Worm (Caenorhabditis elegans) whole organism, young adult: Measurements from ENCODE around the gene ZK512.2.
A peak's percentile ranks its signal among the peaks of the same experiment; 100 is the strongest.

ENCODE experiments used
- D2030.7 ChIP-seq: fragments of 200-800 bp; sonication (Bioruptor generic); IDR thresholded peaks from 2 replicates; pipeline ENCODE4 v1.3.6; 2022; ENCODE audit warnings: missing genetic modification reagents, missing genetic modification characterization, missing compliant biosample characterization
- F10E7.11 ChIP-seq: sonication (generic microtip); optimal IDR thresholded peaks from 2 replicates; lab custom pipeline; 2017; ENCODE audit warnings: mild to moderate bottlenecking, missing genetic modification characterization, moderate library complexity, missing compliant biosample characterization
- F23B12.7 ChIP-seq: sonication (generic microtip); optimal IDR thresholded peaks from 2 replicates; lab custom pipeline; 2017; ENCODE audit warnings: missing genetic modification characterization, mild to moderate bottlenecking, missing compliant biosample characterization, antibody characterized with exemption, moderate library complexity; ENCODE audit not compliant: insufficient read depth
- F39B2.1 ChIP-seq: fragments of 200-800 bp; sonication (Bioruptor generic); IDR thresholded peaks from 2 replicates; pipeline ENCODE4 v1.3.6; 2022; ENCODE audit warnings: missing genetic modification reagents, missing genetic modification characterization, missing compliant biosample characterization
- F57A8.1 ChIP-seq: fragments of 200-800 bp; sonication (Bioruptor generic); optimal IDR thresholded peaks from 2 replicates; lab custom pipeline; 2018; ENCODE audit warnings: mild to moderate bottlenecking, missing genetic modification characterization, moderate library complexity, missing compliant biosample characterization
- F57C9.4 ChIP-seq: sonication (generic microtip); optimal IDR thresholded peaks from 2 replicates; lab custom pipeline; 2017; ENCODE audit warnings: mild to moderate bottlenecking, missing genetic modification characterization, missing compliant biosample characterization
- K11D2.4 ChIP-seq: fragments of 200-800 bp; sonication (Bioruptor generic); IDR thresholded peaks from 2 replicates; pipeline ENCODE4 v1.3.6; 2022; ENCODE audit warnings: missing genetic modification reagents, missing genetic modification characterization, missing compliant biosample characterization
- K12H6.12 ChIP-seq: fragments of 200-800 bp; sonication (Bioruptor generic); optimal IDR thresholded peaks from 2 replicates; lab custom pipeline; 2018; ENCODE audit warnings: mild to moderate bottlenecking, missing genetic modification characterization, missing compliant biosample characterization
- T07F8.4 ChIP-seq: sonication (generic microtip); optimal IDR thresholded peaks from 2 replicates; lab custom pipeline; 2016; ENCODE audit warnings: mild to moderate bottlenecking, missing genetic modification characterization, moderate library complexity, missing compliant biosample characterization
- Y53G8AR.9 ChIP-seq: fragments of 200-800 bp; sonication (Bioruptor generic); conservative IDR thresholded peaks from 2 replicates; pipeline ENCODE4 v1.3.6; 2022; ENCODE audit warnings: missing genetic modification reagents, missing genetic modification characterization, missing compliant biosample characterization
- Y79H2A.3 ChIP-seq: fragments of 200-800 bp; sonication (Bioruptor generic); conservative IDR thresholded peaks from 2 replicates; pipeline ENCODE4 v1.3.6; 2022; ENCODE audit warnings: missing genetic modification reagents, missing genetic modification characterization, missing compliant biosample characterization
- Y95B8A.8 ChIP-seq: fragments of 200-800 bp; sonication (Bioruptor generic); IDR thresholded peaks from 2 replicates; pipeline ENCODE4 v1.3.6; 2022; ENCODE audit warnings: missing genetic modification reagents, missing genetic modification characterization, missing compliant biosample characterization
- ZK185.1 ChIP-seq: sonication (generic microtip); optimal IDR thresholded peaks from 2 replicates; lab custom pipeline; 2016; ENCODE audit warnings: mild to moderate bottlenecking, missing genetic modification characterization, missing compliant biosample characterization; ENCODE audit not compliant: poor library complexity, severe bottlenecking
- atf-7 ChIP-seq: sonication (generic microtip); optimal IDR thresholded peaks from 2 replicates; lab custom pipeline; 2017; ENCODE audit warnings: mild to moderate bottlenecking, missing genetic modification characterization, missing compliant biosample characterization
- attf-3 ChIP-seq: fragments of 200-800 bp; sonication (Bioruptor generic); conservative IDR thresholded peaks from 2 replicates; pipeline ENCODE4 v1.3.6; 2022; ENCODE audit warnings: missing genetic modification reagents, missing genetic modification characterization, missing compliant biosample characterization
- attf-5 ChIP-seq: fragments of 200-800 bp; sonication (Bioruptor generic); optimal IDR thresholded peaks from 2 replicates; lab custom pipeline; 2018; ENCODE audit warnings: mild to moderate bottlenecking, missing genetic modification characterization, missing compliant biosample characterization
- ceh-40 ChIP-seq: fragments of 200-800 bp; sonication (Bioruptor generic); IDR thresholded peaks from 2 replicates; pipeline ENCODE4 v1.3.6; 2022; ENCODE audit warnings: missing genetic modification characterization, missing compliant biosample characterization
- ceh-58 ChIP-seq: fragments of 200-800 bp; sonication (Bioruptor generic); IDR thresholded peaks from 2 replicates; pipeline ENCODE4 v1.3.6; 2022; ENCODE audit warnings: missing genetic modification characterization, missing compliant biosample characterization
- ets-4 ChIP-seq: fragments of 200-800 bp; sonication (Bioruptor generic); optimal IDR thresholded peaks from 2 replicates; lab custom pipeline; 2018; ENCODE audit warnings: mild to moderate bottlenecking, missing genetic modification characterization, missing compliant biosample characterization
- hlh-12 ChIP-seq: sonication (generic microtip); optimal IDR thresholded peaks from 2 replicates; lab custom pipeline; 2016; ENCODE audit warnings: missing genetic modification characterization, missing compliant biosample characterization
- hlh-26 ChIP-seq: fragments of 200-800 bp; sonication (Bioruptor generic); conservative IDR thresholded peaks from 2 replicates; pipeline ENCODE4 v1.3.6; 2022; ENCODE audit warnings: missing genetic modification reagents, missing genetic modification characterization, missing compliant biosample characterization
- hmg-1.2 ChIP-seq: fragments of 200-800 bp; sonication (Bioruptor generic); IDR thresholded peaks from 2 replicates; pipeline ENCODE4 v1.3.6; 2022; ENCODE audit warnings: missing genetic modification reagents, missing genetic modification characterization, missing compliant biosample characterization
- hmg-20 ChIP-seq: fragments of 200-800 bp; sonication (Bioruptor generic); IDR thresholded peaks from 2 replicates; pipeline ENCODE4 v1.3.6; 2022; ENCODE audit warnings: missing genetic modification reagents, missing genetic modification characterization, missing compliant biosample characterization
- hsf-1 ChIP-seq: fragments of 200-800 bp; sonication (Bioruptor generic); IDR thresholded peaks from 2 replicates; pipeline ENCODE4 v1.3.6; 2022; ENCODE audit warnings: missing genetic modification reagents, missing genetic modification characterization, missing compliant biosample characterization
- lin-26 ChIP-seq: fragments of 200-800 bp; sonication (Bioruptor generic); IDR thresholded peaks from 2 replicates; pipeline ENCODE4 v1.3.6; 2022; ENCODE audit warnings: missing genetic modification reagents, missing genetic modification characterization, missing compliant biosample characterization
- lin-35 ChIP-seq, 3 experiments: fragments of 150-350 bp in 2 of 3; sonication (generic microtip) in 1 of 3; optimal IDR thresholded peaks; 2 replicates each; lab custom pipeline; 2014 to 2018; ENCODE audit warnings: missing biosample characterization in 3 of 3, missing genetic modification characterization in 3 of 3, missing genetic modification reagents in 3 of 3
- lsl-1 ChIP-seq: fragments of 200-800 bp; sonication (Bioruptor generic); optimal IDR thresholded peaks from 2 replicates; lab custom pipeline; 2018; ENCODE audit warnings: mild to moderate bottlenecking, missing genetic modification characterization, moderate library complexity, missing compliant biosample characterization
- mel-28 ChIP-seq: sonication (generic microtip); optimal IDR thresholded peaks from 2 replicates; lab custom pipeline; 2016; ENCODE audit warnings: borderline replicate concordance, mild to moderate bottlenecking, missing genetic modification characterization, missing compliant biosample characterization
- nfya-1 ChIP-seq: sonication (generic microtip); optimal IDR thresholded peaks from 2 replicates; lab custom pipeline; 2017; ENCODE audit warnings: antibody characterized with exemption, missing compliant biosample characterization, missing genetic modification characterization, borderline replicate concordance; ENCODE audit not compliant: insufficient read depth
- nfya-2 ChIP-seq: fragments of 200-800 bp; sonication (Bioruptor generic); IDR thresholded peaks from 2 replicates; pipeline ENCODE4 v1.3.6; 2022; ENCODE audit warnings: missing genetic modification reagents, missing genetic modification characterization, missing compliant biosample characterization
- nhr-27 ChIP-seq: fragments of 200-800 bp; sonication (Bioruptor generic); optimal IDR thresholded peaks from 2 replicates; lab custom pipeline; 2018; ENCODE audit warnings: mild to moderate bottlenecking, missing genetic modification characterization, moderate library complexity, missing compliant biosample characterization
- nhr-80 ChIP-seq: sonication (generic microtip); optimal IDR thresholded peaks from 2 replicates; lab custom pipeline; 2016; ENCODE audit warnings: missing genetic modification characterization, missing compliant biosample characterization
- sdz-38 ChIP-seq: sonication (generic microtip); optimal IDR thresholded peaks from 2 replicates; lab custom pipeline; 2016; ENCODE audit warnings: missing genotype, missing genetic modification characterization, missing compliant biosample characterization
- sea-2 ChIP-seq: fragments of 200-800 bp; sonication (Bioruptor generic); IDR thresholded peaks from 2 replicates; pipeline ENCODE4 v1.3.6; 2022; ENCODE audit warnings: missing genetic modification characterization, missing compliant biosample characterization
- sptf-2 ChIP-seq: fragments of 200-800 bp; sonication (Bioruptor generic); optimal IDR thresholded peaks from 2 replicates; lab custom pipeline; 2018; ENCODE audit warnings: mild to moderate bottlenecking, missing genetic modification characterization, missing compliant biosample characterization
- tlf-1 ChIP-seq: fragments of 200-800 bp; sonication (Bioruptor generic); optimal IDR thresholded peaks from 2 replicates; lab custom pipeline; 2018; ENCODE audit warnings: mild to moderate bottlenecking, missing genetic modification characterization, missing compliant biosample characterization
- zfh-2 ChIP-seq: fragments of 200-800 bp; sonication (Bioruptor generic); conservative IDR thresholded peaks from 2 replicates; pipeline ENCODE4 v1.3.6; 2022; ENCODE audit warnings: missing genetic modification reagents, missing genetic modification characterization, missing compliant biosample characterization
- ztf-28 ChIP-seq: fragments of 200-800 bp; sonication (Bioruptor generic); IDR thresholded peaks from 2 replicates; pipeline ENCODE4 v1.3.6; 2022; ENCODE audit warnings: missing genetic modification reagents, missing genetic modification characterization, missing compliant biosample characterization

Gene ZK512.2

DNA sequence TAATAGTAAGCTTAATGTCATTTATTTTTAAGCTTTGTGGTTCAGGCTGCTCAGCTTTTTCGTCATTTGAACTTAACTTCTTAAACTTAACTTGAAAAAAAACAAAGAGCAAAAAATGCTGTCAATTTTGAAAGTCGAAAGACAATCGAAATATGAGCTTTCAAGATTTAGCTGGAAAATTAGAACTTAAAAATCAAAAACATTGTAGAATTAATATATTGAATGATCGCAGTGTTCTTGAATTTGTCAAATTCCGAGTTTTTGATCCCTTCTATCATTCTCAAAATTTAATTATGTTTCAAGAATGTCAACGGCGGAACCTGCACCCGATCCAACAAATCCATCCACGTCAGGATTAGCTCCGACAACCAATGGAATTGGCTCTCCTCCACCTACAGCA, 36.7 kb upstream of the ZK512.2 start, which contains the start of gene tax-4 (continued):
- TF ChIP-seq lsl-1 (GFP tag; lab: Kevin White, UChicago), result no peak
- no peak for TF ChIP-seq K11D2.4
- no peak for TF ChIP-seq F57C9.4 (tag; lab: Kevin White, UChicago)
- TF ChIP-seq F39B2.1, result no peak

DNA sequence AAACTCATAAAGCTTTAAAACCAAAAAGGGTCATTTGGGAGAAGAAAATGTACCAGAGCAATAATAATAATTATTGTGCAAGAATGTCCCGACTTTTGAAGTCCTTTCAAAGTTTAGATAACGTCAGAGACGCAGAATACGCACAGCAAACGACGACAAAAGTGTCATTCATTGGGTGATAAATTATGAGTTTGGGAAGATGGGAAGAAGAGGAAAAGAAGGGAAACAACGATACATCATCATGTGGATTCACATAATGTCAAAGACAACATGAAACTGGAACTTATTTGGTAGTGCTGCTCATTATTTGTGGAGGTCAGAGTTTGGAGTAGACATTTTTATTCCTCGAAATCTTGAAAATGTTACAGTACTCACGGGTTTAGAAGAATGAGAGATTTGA, 33.3 kb upstream of the ZK512.2 start:
- no peak for TF ChIP-seq hlh-12
- no peak for TF ChIP-seq hmg-20
- no peak for TF ChIP-seq hsf-1 (GFP tag; lab: Robert Waterston, UW)
- TF ChIP-seq nfya-1 (tag; lab: Kevin White, UChicago), result no peak
- TF ChIP-seq Y95B8A.8 (GFP tag; lab: Robert Waterston, UW), result no peak
- TF ChIP-seq atf-7 (tag; lab: Kevin White, UChicago), result no peak
- TF ChIP-seq nhr-80 (tag; lab: Kevin White, UChicago), result no peak
- TF ChIP-seq sea-2, result no peak
- TF ChIP-seq hlh-26 (GFP tag; lab: Robert Waterston, UW), result no peak
- TF ChIP-seq lin-35 (GFP tag; optimal IDR thresholded peaks at IDR 0.05; lab: Kevin White, UChicago), result no peak
- TF ChIP-seq zfh-2 (GFP tag; lab: Robert Waterston, UW), result no peak

DNA sequence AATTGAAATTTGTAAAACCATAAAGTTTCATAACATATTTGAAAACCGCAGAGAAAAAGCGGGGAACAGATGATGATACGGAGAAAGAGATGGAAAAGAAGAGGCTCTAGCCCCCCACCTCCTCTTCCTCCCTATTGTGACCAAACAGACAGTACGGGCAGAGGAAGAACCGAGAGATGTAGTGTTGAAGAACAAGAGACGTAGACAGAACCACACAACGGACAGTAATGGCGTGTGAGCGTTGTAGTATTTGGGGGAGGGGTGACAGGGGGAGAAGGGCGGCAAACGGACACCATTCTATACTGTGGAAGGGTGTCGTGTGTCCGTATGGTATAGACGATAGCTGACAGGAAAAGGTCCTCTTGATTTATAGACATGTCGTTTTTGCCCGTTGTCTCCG, 31.4 kb upstream of the ZK512.2 start:
- TF ChIP-seq hmg-1.2 (peak; percentile 77; the same call in 1 of the 2 replicates), Y53G8AR.9 (GFP tag; lab: Robert Waterston, UW) (no peak), nhr-80 (tag; lab: Kevin White, UChicago) (peak; percentile 47)
- TF ChIP-seq, all 124 proteins: peak for 2

DNA sequence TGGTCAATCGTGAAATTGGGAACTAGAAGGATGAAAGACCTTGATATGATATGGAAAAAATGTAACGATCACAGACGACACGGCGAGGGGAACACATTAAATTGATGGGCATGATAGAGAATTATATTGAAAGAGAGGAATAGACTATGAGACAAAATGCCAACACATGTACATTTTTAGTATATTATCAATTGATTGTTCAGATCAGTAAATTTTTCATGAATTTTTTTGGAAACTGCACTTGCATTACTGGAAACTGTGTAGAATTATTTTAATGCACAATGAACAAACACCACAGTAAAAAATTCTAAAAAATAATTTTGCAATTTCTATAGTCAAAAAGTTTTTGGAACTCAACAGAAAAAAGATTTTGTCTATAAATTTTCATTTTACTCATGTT, 28.6 kb upstream of the ZK512.2 start:
- TF ChIP-seq tlf-1 (GFP tag; lab: Kevin White, UChicago), result no peak

DNA sequence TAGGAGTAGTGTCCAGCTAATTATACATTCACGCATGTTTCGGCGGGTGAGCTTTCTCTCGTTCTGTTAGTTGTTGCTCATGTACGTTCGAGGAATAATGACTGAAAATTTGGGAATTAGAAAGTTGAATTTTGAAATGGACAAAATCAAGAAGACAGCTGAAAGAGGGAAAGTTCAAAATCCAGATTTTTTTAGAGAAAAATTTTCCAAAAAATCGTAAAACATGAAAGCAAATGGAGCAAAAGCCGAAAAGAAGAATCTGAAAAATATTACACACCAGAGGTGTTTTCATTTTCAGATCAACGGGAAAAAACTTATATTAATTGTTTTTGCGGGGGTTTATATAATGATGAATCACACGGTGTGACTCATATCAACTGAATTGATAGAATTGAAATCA, 28.1 kb upstream of the ZK512.2 start, which contains the start of gene ina-1:
TSS of gene ina-1 (minus strand) at position 101 of the 400 bp plus-strand sequence.
- no peak for TF ChIP-seq D2030.7 (GFP tag; lab: Robert Waterston, UW)
- TF ChIP-seq attf-5 (GFP tag; lab: Kevin White, UChicago), result no peak
- TF ChIP-seq T07F8.4 (tag; lab: Kevin White, UChicago), result no peak
- no peak for TF ChIP-seq F10E7.11 (tag; lab: Kevin White, UChicago)
- no peak for TF ChIP-seq F39B2.1
- no peak for TF ChIP-seq ZK185.1 (tag; lab: Kevin White, UChicago)
- no peak for TF ChIP-seq lin-26 (GFP tag; lab: Robert Waterston, UW)
- no peak for TF ChIP-seq ztf-28 (GFP tag; lab: Robert Waterston, UW)
- TF ChIP-seq mel-28, result no peak

DNA sequence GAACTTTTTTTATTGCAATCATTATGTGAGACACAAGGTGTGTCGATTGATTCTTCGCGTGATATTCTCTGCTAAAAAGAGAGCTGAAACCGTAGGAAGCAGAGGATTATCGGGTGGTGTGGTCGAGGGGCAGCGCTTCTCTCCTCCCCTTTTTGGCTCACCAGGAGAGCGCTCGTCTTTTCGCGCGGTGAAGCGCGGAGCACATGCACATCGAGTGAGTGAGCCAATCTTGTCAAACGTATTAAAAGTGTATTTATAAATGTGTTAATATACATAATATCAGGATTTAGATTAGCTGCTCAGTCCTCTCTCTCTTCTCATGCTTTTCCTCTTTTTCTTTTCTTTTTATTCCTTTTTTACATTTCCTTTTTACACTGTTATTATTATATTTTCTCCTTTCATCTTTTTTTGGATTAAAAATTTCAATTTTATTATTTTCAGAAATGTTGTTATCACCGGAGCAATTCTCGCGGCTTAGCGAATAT, 18.1 kb upstream of the ZK512.2 start, which contains the start of gene dgk-3:
TSS of gene dgk-3 (plus strand) at position 435 of the 485 bp plus-strand sequence.
- TF ChIP-seq mel-28 (no peak), nhr-27 (tag; lab: Kevin White, UChicago) (no peak), ets-4 (GFP tag; lab: Kevin White, UChicago) (no peak), ceh-40 (GFP tag; lab: Robert Waterston, UW) (no peak), K12H6.12 (no peak), sptf-2 (GFP tag; lab: Kevin White, UChicago) (no peak), F57A8.1 (GFP tag; lab: Kevin White, UChicago) (no peak), nfya-2 (GFP tag; lab: Robert Waterston, UW) (no peak), sdz-38 (tag; lab: Kevin White, UChicago) (no peak), attf-3 (GFP tag; lab: Robert Waterston, UW) (no peak), lin-26 (GFP tag; lab: Robert Waterston, UW) (no peak), F23B12.7 (tag; lab: Kevin White, UChicago) (no peak), ceh-58 (GFP tag; lab: Robert Waterston, UW) (no peak), Y79H2A.3 (GFP tag; lab: Robert Waterston, UW) (no peak)
